Worm (Caenorhabditis elegans) whole organism, late embryonic: ENCODE results near the gene R05H11.1.

Experiments
- C08G9.2 ChIP-seq: sonication (generic microtip); optimal IDR thresholded peaks from 2 replicates; lab custom pipeline; 2016; ENCODE audit warnings: mild to moderate bottlenecking, missing genetic modification characterization, moderate library complexity, missing compliant biosample characterization
- C38D4.7 ChIP-seq: fragments of 200-800 bp; sonication (Bioruptor generic); optimal IDR thresholded peaks from 2 replicates; lab custom pipeline; 2018; ENCODE audit warnings: mild to moderate bottlenecking, missing genetic modification characterization, moderate library complexity, missing compliant biosample characterization
- K02D7.2 ChIP-seq: sonication (generic microtip); optimal IDR thresholded peaks from 2 replicates; lab custom pipeline; 2017; ENCODE audit warnings: mild to moderate bottlenecking, missing genetic modification characterization, missing compliant biosample characterization
- K09A11.1 ChIP-seq: sonication (generic microtip); optimal IDR thresholded peaks from 2 replicates; lab custom pipeline; 2017; ENCODE audit warnings: antibody characterized with exemption, mild to moderate bottlenecking, missing genetic modification characterization, missing compliant biosample characterization; ENCODE audit not compliant: insufficient read depth
- ceh-18 ChIP-seq: sonication (generic microtip); optimal IDR thresholded peaks from 2 replicates; lab custom pipeline; 2016; ENCODE audit warnings: missing genetic modification characterization, missing compliant biosample characterization
- ceh-22 ChIP-seq: sonication (generic microtip); optimal IDR thresholded peaks from 2 replicates; lab custom pipeline; 2017; ENCODE audit warnings: missing biosample characterization, missing genetic modification characterization
- ceh-34 ChIP-seq: sonication (generic microtip); optimal IDR thresholded peaks from 2 replicates; lab custom pipeline; 2016; ENCODE audit warnings: mild to moderate bottlenecking, missing genetic modification characterization, missing compliant biosample characterization
- ceh-45 ChIP-seq: fragments of 200-800 bp; sonication (Bioruptor generic); IDR thresholded peaks from 2 replicates; pipeline ENCODE4 v1.3.6; 2022; ENCODE audit warnings: missing genetic modification reagents, missing genetic modification characterization, missing compliant biosample characterization
- ceh-6 ChIP-seq: fragments of 200-800 bp; sonication (Bioruptor generic); optimal IDR thresholded peaks from 2 replicates; lab custom pipeline; 2018; ENCODE audit warnings: mild to moderate bottlenecking, missing genetic modification characterization, missing compliant biosample characterization
- che-1 ChIP-seq: sonication (generic microtip); optimal IDR thresholded peaks from 2 replicates; lab custom pipeline; 2016; ENCODE audit warnings: mild to moderate bottlenecking, missing genetic modification characterization, missing compliant biosample characterization
- dmd-4 ChIP-seq: sonication (generic microtip); optimal IDR thresholded peaks from 2 replicates; lab custom pipeline; 2016; ENCODE audit warnings: borderline replicate concordance, missing genetic modification characterization, missing compliant biosample characterization
- dve-1 ChIP-seq: sonication (generic microtip); optimal IDR thresholded peaks from 2 replicates; lab custom pipeline; 2017; ENCODE audit warnings: antibody characterized with exemption, mild to moderate bottlenecking, missing genetic modification characterization, missing compliant biosample characterization
- elt-2 ChIP-seq: sonication (generic microtip); optimal IDR thresholded peaks from 2 replicates; lab custom pipeline; 2016; ENCODE audit warnings: missing genetic modification reagents, missing genetic modification characterization, missing compliant biosample characterization
- fax-1 ChIP-seq: sonication (generic microtip); optimal IDR thresholded peaks from 2 replicates; lab custom pipeline; 2016; ENCODE audit warnings: missing genotype, missing genetic modification characterization, missing compliant biosample characterization
- gmeb-2 ChIP-seq: sonication (generic microtip); optimal IDR thresholded peaks from 2 replicates; lab custom pipeline; 2016; ENCODE audit warnings: missing genetic modification characterization, inconsistent platforms, missing compliant biosample characterization
- hlh-15 ChIP-seq: sonication (generic microtip); optimal IDR thresholded peaks from 2 replicates; lab custom pipeline; 2016; ENCODE audit warnings: missing genetic modification characterization, missing compliant biosample characterization
- hlh-6 ChIP-seq: sonication (generic microtip); optimal IDR thresholded peaks from 2 replicates; lab custom pipeline; 2016; ENCODE audit warnings: missing genotype, missing genetic modification characterization, missing compliant biosample characterization
- hlh-8 ChIP-seq: sonication (generic microtip); optimal IDR thresholded peaks from 2 replicates; lab custom pipeline; 2016; ENCODE audit warnings: missing genotype, missing genetic modification characterization, missing compliant biosample characterization
- lim-6 ChIP-seq: sonication (generic microtip); optimal IDR thresholded peaks from 2 replicates; lab custom pipeline; 2016; ENCODE audit warnings: missing genetic modification characterization, missing compliant biosample characterization
- lin-11 ChIP-seq: fragments of 200-800 bp; sonication (Bioruptor generic); optimal IDR thresholded peaks from 2 replicates; lab custom pipeline; 2018; ENCODE audit warnings: mild to moderate bottlenecking, missing genetic modification characterization, missing compliant biosample characterization
- madf-2 ChIP-seq: sonication (generic microtip); optimal IDR thresholded peaks from 2 replicates; lab custom pipeline; 2017; ENCODE audit warnings: missing genetic modification characterization, missing compliant biosample characterization
- nhr-232 ChIP-seq: sonication (generic microtip); optimal IDR thresholded peaks from 2 replicates; lab custom pipeline; 2016; ENCODE audit warnings: missing genetic modification characterization, missing compliant biosample characterization
- odd-2 ChIP-seq: sonication (generic microtip); optimal IDR thresholded peaks from 2 replicates; lab custom pipeline; 2017; ENCODE audit warnings: antibody characterized with exemption, mild to moderate bottlenecking, missing genetic modification characterization, missing compliant biosample characterization
- pag-3 ChIP-seq: sonication (generic microtip); optimal IDR thresholded peaks from 2 replicates; lab custom pipeline; 2016; ENCODE audit warnings: missing compliant biosample characterization, missing genetic modification characterization, borderline replicate concordance
- pax-1 ChIP-seq: fragments of 150-350 bp; optimal IDR thresholded peaks from 2 replicates; lab custom pipeline; 2014; ENCODE audit warnings: missing biosample characterization, missing genetic modification characterization
- pha-2 ChIP-seq: sonication (generic microtip); optimal IDR thresholded peaks from 2 replicates; lab custom pipeline; 2017; ENCODE audit warnings: mild to moderate bottlenecking, missing genetic modification characterization, missing compliant biosample characterization
- pha-4 ChIP-seq: fragments of 150-350 bp; optimal IDR thresholded peaks from 2 replicates; lab custom pipeline; 2018; ENCODE audit warnings: missing biosample characterization, missing genetic modification reagents, missing genetic modification characterization
- pros-1 ChIP-seq: fragments of 150-350 bp; optimal IDR thresholded peaks from 2 replicates; lab custom pipeline; 2014; ENCODE audit warnings: missing biosample characterization, missing genetic modification reagents, missing genetic modification characterization
- ref-2 ChIP-seq: sonication (generic microtip); optimal IDR thresholded peaks from 2 replicates; lab custom pipeline; 2016; ENCODE audit warnings: missing genetic modification characterization, missing compliant biosample characterization
- rnt-1 ChIP-seq: sonication (generic microtip); optimal IDR thresholded peaks from 2 replicates; lab custom pipeline; 2016; ENCODE audit warnings: missing genetic modification characterization, missing compliant biosample characterization
- sdc-2 ChIP-seq: sonication (generic microtip); optimal IDR thresholded peaks from 2 replicates; lab custom pipeline; 2016; ENCODE audit warnings: missing genotype, missing genetic modification characterization, missing compliant biosample characterization
- sox-4 ChIP-seq: sonication (generic microtip); optimal IDR thresholded peaks from 2 replicates; lab custom pipeline; 2017; ENCODE audit warnings: mild to moderate bottlenecking, missing genetic modification characterization, inconsistent platforms, missing compliant biosample characterization
- syd-9 ChIP-seq: sonication (generic microtip); optimal IDR thresholded peaks from 2 replicates; lab custom pipeline; 2016; ENCODE audit warnings: mild to moderate bottlenecking, missing genetic modification characterization, moderate library complexity, missing compliant biosample characterization
- tbx-2 ChIP-seq: sonication (generic microtip); optimal IDR thresholded peaks from 2 replicates; lab custom pipeline; 2016; ENCODE audit warnings: missing genetic modification characterization, missing compliant biosample characterization
- ttx-3 ChIP-seq: sonication (generic microtip); optimal IDR thresholded peaks from 2 replicates; lab custom pipeline; 2016; ENCODE audit warnings: missing genetic modification reagents, missing genetic modification characterization, missing compliant biosample characterization
- unc-3 ChIP-seq, 2 experiments: fragments of 200-800 bp in 1 of 2; sonication (Bioruptor generic) in 1 of 2; sonication (generic microtip) in 1 of 2; conservative IDR thresholded peaks in 1 of 2; optimal IDR thresholded peaks in 1 of 2; 2 replicates each; pipeline versions ENCODE4 v1.3.6 to Lab custom; 2016 to 2022; ENCODE audit warnings: missing compliant biosample characterization in 2 of 2, missing genetic modification characterization in 2 of 2, missing genetic modification reagents in 1 of 2
- unc-55 ChIP-seq: sonication (generic microtip); optimal IDR thresholded peaks from 2 replicates; lab custom pipeline; 2017; ENCODE audit warnings: missing biosample characterization, missing genetic modification reagents, missing genetic modification characterization
- unc-86 ChIP-seq: sonication (generic microtip); optimal IDR thresholded peaks from 2 replicates; lab custom pipeline; 2016; ENCODE audit warnings: missing genetic modification characterization, missing compliant biosample characterization
- zip-5 ChIP-seq: sonication (generic microtip); optimal IDR thresholded peaks from 2 replicates; lab custom pipeline; 2016; ENCODE audit warnings: missing genetic modification characterization, missing compliant biosample characterization
- ztf-16 ChIP-seq: sonication (generic microtip); optimal IDR thresholded peaks from 2 replicates; lab custom pipeline; 2017; ENCODE audit warnings: missing genetic modification characterization, missing compliant biosample characterization

Gene R05H11.1

ce11 chrIII:6803107-6803506 lies 7.7 kb downstream of the R05H11.1 start:
- TF ChIP-seq pha-2 (tag; lab: Kevin White, UChicago) = no peak
- TF ChIP-seq elt-2 (tag; lab: Kevin White, UChicago) = peak; percentile 50
- no peak for TF ChIP-seq unc-55 (GFP tag; lab: Kevin White, UChicago)

DNA sequence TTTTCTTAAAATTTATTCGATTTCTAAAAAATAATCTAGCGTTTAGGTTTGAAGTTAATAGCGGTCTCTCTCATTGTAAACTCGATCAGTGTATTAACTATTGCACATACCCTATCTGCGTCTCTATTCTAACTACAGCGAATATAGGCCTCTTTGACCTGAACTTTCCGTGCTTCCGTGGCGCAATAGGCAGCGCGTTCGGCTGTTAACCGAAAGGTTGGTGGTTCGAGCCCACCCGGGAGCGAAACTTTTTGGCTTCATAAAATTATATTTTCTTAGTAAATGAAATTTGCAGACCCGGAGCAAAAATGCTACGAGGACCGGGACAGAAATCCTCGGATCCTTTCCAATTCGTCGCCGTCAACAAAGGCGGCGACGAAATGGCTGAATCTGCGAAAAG lies 10.0 kb downstream of the R05H11.1 start:
- TF ChIP-seq odd-2 = no peak
- peak; percentile 22 for TF ChIP-seq dve-1 (tag; lab: Kevin White, UChicago)
- TF ChIP-seq dmd-4 (tag; lab: Kevin White, UChicago) = peak; percentile 35
- TF ChIP-seq ceh-34 = peak; percentile 7
- TF ChIP-seq unc-3 (GFP tag; conservative IDR thresholded peaks at IDR 0.05; lab: Robert Waterston, UW) = no peak
- no peak for TF ChIP-seq unc-3 (tag; optimal IDR thresholded peaks at IDR 0.05; lab: Kevin White, UChicago)
- peak; percentile 30 for TF ChIP-seq tbx-2 (tag; lab: Kevin White, UChicago)
- TF ChIP-seq C38D4.7 (GFP tag; lab: Kevin White, UChicago) = peak; percentile 39
- TF ChIP-seq zip-5 (tag; lab: Kevin White, UChicago) = no peak
- TF ChIP-seq pha-4 (tag; lab: Kevin White, UChicago) = no peak
- TF ChIP-seq ztf-16 = peak; percentile 21
- no peak for TF ChIP-seq pax-1
- TF ChIP-seq nhr-232 (tag; lab: Kevin White, UChicago) = peak; percentile 40
- TF ChIP-seq madf-2 (tag; lab: Kevin White, UChicago) = peak; percentile 13
- peak; percentile 33 for TF ChIP-seq sox-4 (tag; lab: Kevin White, UChicago)
- TF ChIP-seq elt-2 (tag; lab: Kevin White, UChicago) = peak; percentile 47
- no peak for TF ChIP-seq hlh-6 (tag; lab: Kevin White, UChicago)
- no peak for TF ChIP-seq syd-9 (tag; lab: Kevin White, UChicago)
- TF ChIP-seq fax-1 (tag; lab: Kevin White, UChicago) = peak; percentile 4
- TF ChIP-seq ceh-45 (GFP tag; lab: Robert Waterston, UW) = peak; percentile 60; the same call in 1 of the 2 replicates
- peak; percentile 62 for TF ChIP-seq che-1 (tag; lab: Kevin White, UChicago)
- peak; percentile 15 for TF ChIP-seq ref-2 (tag; lab: Kevin White, UChicago)
- TF ChIP-seq C08G9.2 (tag; lab: Kevin White, UChicago) = peak; percentile 34
- TF ChIP-seq unc-86 (tag; lab: Kevin White, UChicago) = peak; percentile 65
- no peak for TF ChIP-seq pros-1 (tag; lab: Kevin White, UChicago)
- peak; percentile 37 for TF ChIP-seq hlh-15 (tag; lab: Kevin White, UChicago)
- peak; percentile 24 for TF ChIP-seq rnt-1 (tag; lab: Kevin White, UChicago)
- peak; percentile 41 for TF ChIP-seq ceh-6 (GFP tag; lab: Kevin White, UChicago)
- TF ChIP-seq hlh-8 (tag; lab: Kevin White, UChicago) = peak; percentile 4
- peak; percentile 35 for TF ChIP-seq ttx-3 (tag; lab: Kevin White, UChicago)
- TF ChIP-seq ceh-22 (tag; lab: Kevin White, UChicago) = no peak
- peak; percentile 58 for TF ChIP-seq K09A11.1 (tag; lab: Kevin White, UChicago)
- TF ChIP-seq K02D7.2 (tag; lab: Kevin White, UChicago) = peak; percentile 11
- peak; percentile 26 for TF ChIP-seq ceh-18
- TF ChIP-seq sdc-2 = peak; percentile 27
- peak; percentile 18 for TF ChIP-seq lin-11 (tag; lab: Kevin White, UChicago)
- TF ChIP-seq pag-3 = no peak
- peak; percentile 29 for TF ChIP-seq pha-2 (tag; lab: Kevin White, UChicago)
- no peak for TF ChIP-seq lim-6 (tag; lab: Kevin White, UChicago)
- TF ChIP-seq gmeb-2 = peak; percentile 44
- TF ChIP-seq, all 69 proteins: peak for 28
